Fruit fly (Drosophila melanogaster) whole organism, embryonic: Measurements from ENCODE around the gene CG31627.

ENCODE experiments used
- Ada2b ChIP-seq: fragments of 200-800 bp; sonication (Bioruptor generic); IDR thresholded peaks from 2 replicates; pipeline ENCODE4 v1.3.6; 2022; ENCODE audit warnings: missing biosample characterization, missing genetic modification characterization
- BtbVII ChIP-seq: fragments of 200-800 bp; sonication (Bioruptor generic); optimal IDR thresholded peaks from 3 replicates; lab custom pipeline; 2017; ENCODE audit warnings: missing biosample characterization, mild to moderate bottlenecking, missing genetic modification characterization
- CG10431 ChIP-seq: fragments of 200-800 bp; sonication (Bioruptor generic); optimal IDR thresholded peaks from 3 replicates; lab custom pipeline; 2018; ENCODE audit warnings: missing biosample characterization, mild to moderate bottlenecking, missing genetic modification characterization
- CG11085 ChIP-seq: fragments of 200-800 bp; sonication (Bioruptor generic); IDR thresholded peaks from 2 replicates; pipeline ENCODE4 v1.3.6; 2022; ENCODE audit warnings: missing biosample characterization, missing genetic modification characterization
- CG12104 ChIP-seq: fragments of 200-800 bp; sonication (Bioruptor generic); optimal IDR thresholded peaks from 3 replicates; lab custom pipeline; 2016; ENCODE audit warnings: missing biosample characterization, missing genetic modification characterization
- CG1233 ChIP-seq: fragments of 200-800 bp; sonication (Bioruptor generic); optimal IDR thresholded peaks from 4 replicates; lab custom pipeline; 2018; ENCODE audit warnings: missing biosample characterization, mild to moderate bottlenecking, missing genetic modification characterization
- CG14050 ChIP-seq: fragments of 200-800 bp; sonication (Bioruptor generic); IDR thresholded peaks from 3 replicates; pipeline ENCODE4 v1.3.6; 2022; ENCODE audit warnings: missing biosample characterization, missing genetic modification characterization
- CG14965 ChIP-seq: fragments of 200-800 bp; sonication (Bioruptor generic); optimal IDR thresholded peaks from 2 replicates; lab custom pipeline; 2016; ENCODE audit warnings: missing biosample characterization, missing genetic modification characterization, borderline replicate concordance
- CG1647 ChIP-seq: fragments of 200-800 bp; sonication (Bioruptor generic); optimal IDR thresholded peaks from 3 replicates; lab custom pipeline; 2016; ENCODE audit warnings: missing biosample characterization, missing genetic modification characterization
- CG18599 ChIP-seq: fragments of 200-800 bp; sonication (Bioruptor generic); optimal IDR thresholded peaks from 3 replicates; lab custom pipeline; 2017; ENCODE audit warnings: missing biosample characterization, missing genetic modification characterization, mild to moderate bottlenecking, moderate library complexity, missing genetic modification reagents
- CG2199 ChIP-seq: fragments of 200-800 bp; sonication (Bioruptor generic); IDR thresholded peaks from 3 replicates; pipeline ENCODE4 v1.3.6; 2022; ENCODE audit warnings: missing biosample characterization, missing genetic modification characterization
- CG2202 ChIP-seq: fragments of 200-800 bp; sonication (Bioruptor generic); optimal IDR thresholded peaks from 2 replicates; lab custom pipeline; 2018; ENCODE audit warnings: missing biosample characterization, mild to moderate bottlenecking, missing genetic modification characterization
- CG2678 ChIP-seq: fragments of 200-800 bp; sonication (Bioruptor generic); optimal IDR thresholded peaks from 3 replicates; lab custom pipeline; 2019; ENCODE audit warnings: missing biosample characterization, mild to moderate bottlenecking, missing genetic modification characterization, moderate library complexity
- CG30020 ChIP-seq: fragments of 200-800 bp; optimal IDR thresholded peaks from 2 replicates; lab custom pipeline; 2019; ENCODE audit warnings: missing biosample characterization, mild to moderate bottlenecking, missing genetic modification characterization, moderate library complexity
- CG3281 ChIP-seq: fragments of 200-800 bp; sonication (Bioruptor generic); optimal IDR thresholded peaks from 3 replicates; lab custom pipeline; 2017; ENCODE audit warnings: missing biosample characterization, mild to moderate bottlenecking, missing genetic modification characterization
- CG42726 ChIP-seq: fragments of 200-800 bp; sonication (Bioruptor generic); IDR thresholded peaks from 2 replicates; pipeline ENCODE4 v1.3.6; 2022; ENCODE audit warnings: missing biosample characterization, missing genetic modification characterization; ENCODE audit not compliant: partially characterized antibody
- CG43689 ChIP-seq: fragments of 200-800 bp; sonication (Bioruptor generic); IDR thresholded peaks from 2 replicates; pipeline ENCODE4 v1.3.6; 2022; ENCODE audit warnings: missing biosample characterization, missing genetic modification characterization
- CG7357 ChIP-seq: fragments of 200-800 bp; sonication (Bioruptor generic); IDR thresholded peaks from 3 replicates; pipeline ENCODE4 v1.3.6; 2022; ENCODE audit warnings: missing biosample characterization, missing genetic modification characterization
- CG7786 ChIP-seq: fragments of 200-800 bp; sonication (Bioruptor generic); optimal IDR thresholded peaks from 2 replicates; lab custom pipeline; 2016; ENCODE audit warnings: missing biosample characterization, missing genetic modification characterization
- CTCF ChIP-seq: fragments of 200-800 bp; sonication (Bioruptor generic); optimal IDR thresholded peaks from 2 replicates; lab custom pipeline; 2017; ENCODE audit warnings: missing biosample characterization, mild to moderate bottlenecking, missing genetic modification characterization, moderate library complexity
- CkIIα-i1 ChIP-seq: fragments of 200-800 bp; sonication (Bioruptor generic); IDR thresholded peaks from 2 replicates; pipeline ENCODE4 v1.3.6; 2022; ENCODE audit warnings: missing biosample characterization, missing genetic modification characterization
- D19B ChIP-seq: fragments of 200-800 bp; sonication (Bioruptor generic); optimal IDR thresholded peaks from 2 replicates; lab custom pipeline; 2017; ENCODE audit warnings: missing biosample characterization, mild to moderate bottlenecking, missing genetic modification characterization
- Dip2 ChIP-seq: fragments of 200-800 bp; sonication (Bioruptor generic); IDR thresholded peaks from 2 replicates; pipeline ENCODE4 v1.3.6; 2022; ENCODE audit warnings: missing biosample characterization, missing genetic modification characterization
- Dip3 ChIP-seq: fragments of 200-800 bp; sonication (Bioruptor generic); optimal IDR thresholded peaks from 3 replicates; lab custom pipeline; 2016; ENCODE audit warnings: missing biosample characterization, missing genetic modification characterization
- Gsc ChIP-seq: fragments of 200-800 bp; sonication (Bioruptor generic); IDR thresholded peaks from 2 replicates; pipeline ENCODE4 v1.3.6; 2022; ENCODE audit warnings: missing biosample characterization, missing genetic modification characterization
- HLH54F ChIP-seq: fragments of 200-800 bp; sonication (Bioruptor generic); optimal IDR thresholded peaks from 3 replicates; lab custom pipeline; 2016; ENCODE audit warnings: missing biosample characterization, missing genetic modification characterization
- Kr ChIP-seq: fragments of 200-800 bp; sonication (Bioruptor generic); optimal IDR thresholded peaks from 2 replicates; lab custom pipeline; 2017; ENCODE audit warnings: missing biosample characterization, mild to moderate bottlenecking, missing genetic modification characterization
- MESR4 ChIP-seq: fragments of 200-800 bp; sonication (Bioruptor generic); optimal IDR thresholded peaks from 2 replicates; lab custom pipeline; 2018; ENCODE audit warnings: missing biosample characterization, mild to moderate bottlenecking, missing genetic modification characterization, moderate library complexity
- Nf-YA ChIP-seq: fragments of 200-800 bp; sonication (Bioruptor generic); IDR thresholded peaks from 2 replicates; pipeline ENCODE4 v1.3.6; 2022; ENCODE audit warnings: missing biosample characterization, missing genetic modification characterization
- Opbp ChIP-seq: fragments of 200-800 bp; sonication (Bioruptor generic); IDR thresholded peaks from 3 replicates; pipeline ENCODE4 v1.3.6; 2022; ENCODE audit warnings: missing biosample characterization, missing genetic modification characterization; ENCODE audit not compliant: partially characterized antibody
- Sry-δ ChIP-seq: fragments of 200-800 bp; sonication (Bioruptor generic); optimal IDR thresholded peaks from 2 replicates; lab custom pipeline; 2016; ENCODE audit warnings: missing biosample characterization, missing genetic modification characterization
- Ssrp ChIP-seq: fragments of 200-800 bp; sonication (Bioruptor generic); optimal IDR thresholded peaks from 2 replicates; lab custom pipeline; 2018; ENCODE audit warnings: missing biosample characterization, mild to moderate bottlenecking, missing genetic modification characterization, moderate library complexity
- ab ChIP-seq: fragments of 200-800 bp; sonication (Bioruptor generic); optimal IDR thresholded peaks from 2 replicates; lab custom pipeline; 2016; ENCODE audit warnings: missing biosample characterization, missing genetic modification characterization
- bbx ChIP-seq: fragments of 200-800 bp; sonication (Bioruptor generic); IDR thresholded peaks from 2 replicates; pipeline ENCODE4 v1.3.6; 2022; ENCODE audit warnings: missing biosample characterization, missing genetic modification characterization; ENCODE audit not compliant: partially characterized antibody
- corto ChIP-seq: fragments of 200-800 bp; sonication (Bioruptor generic); optimal IDR thresholded peaks from 2 replicates; lab custom pipeline; 2016; ENCODE audit warnings: missing biosample characterization, mild to moderate bottlenecking, missing genetic modification characterization, moderate library complexity
- danr ChIP-seq: fragments of 200-800 bp; sonication (Bioruptor generic); IDR thresholded peaks from 2 replicates; pipeline ENCODE4 v1.3.6; 2022; ENCODE audit warnings: missing biosample characterization, missing genetic modification characterization
- en ChIP-seq: fragments of 200-800 bp; sonication (Bioruptor generic); optimal IDR thresholded peaks from 2 replicates; lab custom pipeline; 2016; ENCODE audit warnings: missing biosample characterization, missing genetic modification characterization
- fru ChIP-seq: fragments of >200 bp; optimal IDR thresholded peaks from 2 replicates; lab custom pipeline; 2017
- gce ChIP-seq: fragments of 200-800 bp; sonication (Bioruptor generic); IDR thresholded peaks from 3 replicates; pipeline ENCODE4 v1.3.6; 2022; ENCODE audit warnings: missing biosample characterization, missing genetic modification characterization
- gt ChIP-seq: fragments of 200-800 bp; sonication (Bioruptor generic); IDR thresholded peaks from 2 replicates; pipeline ENCODE4 v1.3.6; 2022; ENCODE audit warnings: missing biosample characterization, missing genetic modification characterization
- hkb ChIP-seq, 2 experiments: fragments of 200-800 bp in 1 of 2; fragments of >200 bp in 1 of 2; sonication (Bioruptor generic) in 1 of 2; IDR thresholded peaks in 1 of 2; optimal IDR thresholded peaks in 1 of 2; 2 replicates each; pipeline versions ENCODE4 v1.3.6 to Lab custom; 2017 to 2022; ENCODE audit warnings: missing biosample characterization in 1 of 2, missing genetic modification characterization in 1 of 2
- kah ChIP-seq: fragments of 200-800 bp; sonication (Bioruptor generic); optimal IDR thresholded peaks from 2 replicates; lab custom pipeline; 2018; ENCODE audit warnings: missing biosample characterization, mild to moderate bottlenecking, missing genetic modification characterization
- luna ChIP-seq: fragments of 200-800 bp; sonication (Bioruptor generic); optimal IDR thresholded peaks from 2 replicates; lab custom pipeline; 2016; ENCODE audit warnings: missing biosample characterization, missing genetic modification characterization
- oc ChIP-seq: fragments of 200-800 bp; sonication (Bioruptor generic); optimal IDR thresholded peaks from 2 replicates; lab custom pipeline; 2018; ENCODE audit warnings: missing biosample characterization, mild to moderate bottlenecking, missing genetic modification characterization, moderate library complexity
- otp ChIP-seq: fragments of 200-800 bp; sonication (Bioruptor generic); IDR thresholded peaks from 3 replicates; pipeline ENCODE4, ENCODE4 v1.3.6; 2022; ENCODE audit warnings: missing biosample characterization, missing genetic modification characterization
- pita ChIP-seq: fragments of 200-800 bp; sonication (Bioruptor generic); optimal IDR thresholded peaks from 2 replicates; lab custom pipeline; 2017; ENCODE audit warnings: missing biosample characterization, mild to moderate bottlenecking, missing genetic modification characterization
- pnt ChIP-seq: fragments of 200-800 bp; sonication (Bioruptor generic); optimal IDR thresholded peaks from 3 replicates; lab custom pipeline; 2016; ENCODE audit warnings: missing biosample characterization, missing genetic modification characterization
- sqz ChIP-seq: fragments of 200-800 bp; sonication (Bioruptor generic); optimal IDR thresholded peaks from 3 replicates; lab custom pipeline; 2018; ENCODE audit warnings: missing biosample characterization, mild to moderate bottlenecking, missing genetic modification characterization
- trem ChIP-seq: fragments of 200-800 bp; optimal IDR thresholded peaks from 3 replicates; lab custom pipeline; 2019; ENCODE audit warnings: missing biosample characterization, mild to moderate bottlenecking, missing genetic modification characterization, moderate library complexity
- usp ChIP-seq: fragments of >200 bp; optimal IDR thresholded peaks from 2 replicates; lab custom pipeline; 2017; ENCODE audit warnings: missing biosample characterization, missing genetic modification characterization
- zen ChIP-seq: fragments of 200-800 bp; sonication (Bioruptor generic); optimal IDR thresholded peaks from 3 replicates; lab custom pipeline; 2018; ENCODE audit warnings: missing biosample characterization, mild to moderate bottlenecking, missing genetic modification characterization, moderate library complexity

CG31627 gene

DNA sequence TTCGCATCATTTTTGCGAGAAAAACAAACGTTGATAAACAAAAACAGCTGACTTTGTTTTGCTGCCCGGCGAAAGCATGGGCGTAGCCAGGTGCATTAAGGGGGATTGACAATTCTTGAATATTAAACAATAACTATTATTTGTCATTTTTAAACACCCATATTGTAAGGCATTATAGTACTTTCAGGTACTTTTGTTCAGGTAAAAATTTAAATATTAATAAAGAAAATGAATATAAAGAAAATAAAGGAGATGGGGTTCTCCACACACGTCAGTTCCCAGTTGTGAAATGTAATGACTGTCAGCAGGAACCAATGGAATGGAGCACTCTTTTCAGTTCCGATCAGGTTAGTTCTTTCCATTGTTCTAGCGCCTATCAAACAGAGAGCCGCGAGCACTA lies 14.5 kb upstream of the CG31627 start, which contains the start of the genes Coq3 and Pld3 (continued):
- peak; percentile 84 for TF ChIP-seq CG3281 (GFP tag; lab: Kevin White, UChicago)
- peak; percentile 56; the same call in 1 of the 2 replicates for TF ChIP-seq danr (GFP tag; lab: Robert Waterston, UW)
- peak; percentile 70 for TF ChIP-seq trem (tag; lab: Kevin White, UChicago)
- no peak for TF ChIP-seq Dip2 (GFP tag; lab: Robert Waterston, UW)
- TF ChIP-seq CG12104 (GFP tag; lab: Kevin White, UChicago), result peak; percentile 54
- TF ChIP-seq HLH54F (GFP tag; lab: Kevin White, UChicago), result peak; percentile 71
- peak; percentile 72 for TF ChIP-seq zen (tag; lab: Kevin White, UChicago)
- TF ChIP-seq Ada2b (GFP tag; lab: Robert Waterston, UW), result peak; percentile 69
- TF ChIP-seq en (GFP tag; lab: Kevin White, UChicago), result peak; percentile 25
- peak; percentile 40 for TF ChIP-seq kah (GFP tag; lab: Kevin White, UChicago)
- peak; percentile 63 for TF ChIP-seq CG2202 (tag; lab: Kevin White, UChicago)
- peak; percentile 72 for TF ChIP-seq Dip3 (GFP tag; lab: Kevin White, UChicago)
- peak; percentile 72; the same call in 2 of the 3 replicates for TF ChIP-seq otp (GFP tag; lab: Robert Waterston, UW)
- TF ChIP-seq ab (GFP tag; lab: Kevin White, UChicago), result peak; percentile 30
- peak; percentile 90 for TF ChIP-seq CG30020 (tag; lab: Kevin White, UChicago)
- TF ChIP-seq Opbp (GFP tag; lab: Robert Waterston, UW), result no peak
- no peak for TF ChIP-seq bbx (GFP tag; lab: Robert Waterston, UW)
- peak; percentile 93 for TF ChIP-seq CG18599 (GFP tag; lab: Kevin White, UChicago)
- peak; percentile 6 for TF ChIP-seq CG10431 (GFP tag; lab: Kevin White, UChicago)
- TF ChIP-seq fru (lab: Kevin White, UChicago), result no peak
- peak; percentile 31 for TF ChIP-seq luna (GFP tag; lab: Kevin White, UChicago)
- TF ChIP-seq D19B, result peak; percentile 68
- peak; percentile 78 for TF ChIP-seq CG1233 (GFP tag; lab: Kevin White, UChicago)
- peak; percentile 63 for TF ChIP-seq CG14050
- TF ChIP-seq CG7357 (GFP tag; lab: Robert Waterston, UW), result peak; percentile 66
- TF ChIP-seq CkIIα-i1 (GFP tag; lab: Robert Waterston, UW), result no peak
- TF ChIP-seq sqz (GFP tag; lab: Kevin White, UChicago), result no peak
- no peak for TF ChIP-seq usp
- no peak for TF ChIP-seq corto (GFP tag; lab: Kevin White, UChicago)
- peak; percentile 65 for TF ChIP-seq CG7786 (GFP tag; lab: Kevin White, UChicago)
- peak; percentile 80 for TF ChIP-seq BtbVII (GFP tag; lab: Kevin White, UChicago)
- no peak for TF ChIP-seq gt (GFP tag; lab: Robert Waterston, UW)
- peak; percentile 23 for TF ChIP-seq Sry-δ (GFP tag; lab: Kevin White, UChicago)
- peak; percentile 29; the same call in 1 of the 2 replicates for TF ChIP-seq CG11085 (GFP tag; lab: Robert Waterston, UW)
- TF ChIP-seq gce (GFP tag; lab: Robert Waterston, UW), result peak; percentile 67; the same call in 2 of the 3 replicates
- no peak for TF ChIP-seq pita (GFP tag; lab: Kevin White, UChicago)
- TF ChIP-seq CG1647 (GFP tag; lab: Kevin White, UChicago), result peak; percentile 54
- TF ChIP-seq Kr, result no peak
- no peak for TF ChIP-seq CG42726 (GFP tag; lab: Robert Waterston, UW)
- TF ChIP-seq oc (tag; lab: Kevin White, UChicago), result no peak
- peak; percentile 16 for TF ChIP-seq MESR4
- peak; percentile 73 for TF ChIP-seq CG43689 (GFP tag; lab: Robert Waterston, UW)
- peak; percentile 69 for TF ChIP-seq Nf-YA
- no peak for TF ChIP-seq hkb (optimal IDR thresholded peaks at IDR 0.05; lab: Kevin White, UChicago)
- peak; percentile 88 for TF ChIP-seq hkb (GFP tag; IDR thresholded peaks at IDR 0.05; lab: Robert Waterston, UW)
- TF ChIP-seq CG14965 (GFP tag; lab: Kevin White, UChicago), result no peak
- TF ChIP-seq CG2199, result 0 out of 3 replicates have a peak, but pooled peaks have one; percentile 38
- peak; percentile 73 for TF ChIP-seq Ssrp (tag; lab: Kevin White, UChicago)
- TF ChIP-seq CG2678, result peak; percentile 90
- TF ChIP-seq pnt, result peak; percentile 50
- TF ChIP-seq CTCF (GFP tag; lab: Kevin White, UChicago), result peak; percentile 21
- no peak for TF ChIP-seq Gsc (GFP tag; lab: Robert Waterston, UW)
